Fruit fly (Drosophila melanogaster) Kc167 (cell line): ENCODE results near the gene RIOK2.

Experiments
- Myc ChIP-seq: fragments of >200 bp; optimal IDR thresholded peaks from 2 replicates; lab custom pipeline; 2017; ENCODE audit warnings: missing external identifiers
- Sin3A ChIP-seq: fragments of >200 bp; optimal IDR thresholded peaks from 2 replicates; lab custom pipeline; 2018; ENCODE audit warnings: missing external identifiers
- insv ChIP-seq: fragments of >200 bp; optimal IDR thresholded peaks from 3 replicates; lab custom pipeline; 2018; ENCODE audit warnings: missing external identifiers
- psq ChIP-seq: fragments of >200 bp; optimal IDR thresholded peaks from 2 replicates; lab custom pipeline; 2017; ENCODE audit warnings: missing external identifiers
- ttk ChIP-seq: sonication (Bioruptor generic); optimal IDR thresholded peaks from 2 replicates; lab custom pipeline; 2017; ENCODE audit warnings: missing external identifiers

- TF ChIP-seq Sin3A (lab: Kevin White, UChicago) (no peak), insv (lab: Kevin White, UChicago) (no peak), psq (no peak), ttk (lab: Kevin White, UChicago) (no peak), Myc (lab: Kevin White, UChicago) (no peak)
These were observed 23.9 kb downstream of the RIOK2 start, which contains the start of gene CG11893 for dm6 chr3R:25289589-25289988.
